Worm (Caenorhabditis elegans) whole organism, midembryonic: ENCODE data around the gene idpc-6.

Source experiments
- T22C8.4 ChIP-seq: fragments of 200-800 bp; sonication (Bioruptor generic); IDR thresholded peaks from 2 replicates; pipeline ENCODE4 v1.3.6; 2022; ENCODE audit warnings: missing genetic modification characterization, missing compliant biosample characterization
- flt-1 ChIP-seq: fragments of 200-800 bp; sonication (Bioruptor generic); IDR thresholded peaks from 2 replicates; pipeline ENCODE4 v1.3.6; 2022; ENCODE audit warnings: missing genetic modification characterization, missing compliant biosample characterization
- ref-1 ChIP-seq: fragments of 200-800 bp; sonication (Bioruptor generic); conservative IDR thresholded peaks from 2 replicates; pipeline ENCODE4 v1.3.6; 2022; ENCODE audit warnings: missing genetic modification reagents, missing genetic modification characterization, missing compliant biosample characterization
- ztf-23 ChIP-seq: fragments of 200-800 bp; sonication (Bioruptor generic); IDR thresholded peaks from 2 replicates; pipeline ENCODE4 v1.3.6; 2022; ENCODE audit warnings: missing genetic modification reagents, missing genetic modification characterization, missing compliant biosample characterization

DNA sequence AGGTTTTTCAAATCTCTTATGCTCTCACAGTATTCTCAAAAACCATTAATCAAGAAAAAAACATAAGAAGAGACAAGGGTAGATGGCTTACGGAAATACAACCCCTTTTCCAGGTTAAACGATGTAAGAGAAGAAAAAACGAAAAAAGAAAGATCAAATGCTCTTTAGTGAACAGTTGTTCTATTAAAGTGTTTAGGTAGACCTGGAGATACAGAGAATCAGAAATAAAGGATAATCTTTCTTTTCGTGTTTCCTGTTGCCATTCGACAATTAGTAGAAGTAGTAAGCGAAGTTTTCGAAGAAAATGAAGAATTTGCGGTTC, 36.7 kb upstream of the idpc-6 start, which contains the start of gene K09G1.1:
- TF ChIP-seq ztf-23 (GFP tag; lab: Robert Waterston, UW) (no peak), T22C8.4 (GFP tag; lab: Robert Waterston, UW) (no peak), flt-1 (GFP tag; lab: Robert Waterston, UW) (no peak), ref-1 (no peak)
